Worm (Caenorhabditis elegans): ENCODE data around the gene crb-1.

The crb-1 gene

ce11 chrX:17413868-17414267, at the start of gene crb-1:
Gene crb-1 (minus strand): TSS chrX:17414014.
- TF ChIP-seq unc-62 (GFP tag; optimal IDR thresholded peaks at IDR 0.05): no peak

- no peak for TF ChIP-seq unc-62 (GFP tag; optimal IDR thresholded peaks at IDR 0.05)
Observed at ce11 chrX:17461958-17462357, 48.1 kb upstream of the crb-1 start.

- no peak for TF ChIP-seq unc-62 (GFP tag; optimal IDR thresholded peaks at IDR 0.05)
Observed at ce11 chrX:17458887-17459286, 45.1 kb upstream of the crb-1 start, which contains the start of gene mlc-1. Gene mlc-1 (plus strand): TSS chrX:17459210.

- TF ChIP-seq unc-62 (GFP tag; optimal IDR thresholded peaks at IDR 0.05): no peak
Observed at ce11 chrX:17456536-17457165, 42.8 kb upstream of the crb-1 start, which contains the start of gene mlc-2. Gene mlc-2 (minus strand): TSS chrX:17456586.

- no peak for TF ChIP-seq unc-62 (GFP tag; optimal IDR thresholded peaks at IDR 0.05)
Observed at ce11 chrX:17451410-17451809, 37.6 kb upstream of the crb-1 start, which contains the start of gene C36E6.2. Gene C36E6.2 (plus strand): TSS chrX:17451670.

- TF ChIP-seq unc-62 (GFP tag; optimal IDR thresholded peaks at IDR 0.05): no peak
Observed at ce11 chrX:17438386-17438785, 24.6 kb upstream of the crb-1 start, which contains the start of gene C36E6.8. Gene C36E6.8 (plus strand): TSS chrX:17438686.

- no peak for TF ChIP-seq unc-62 (GFP tag; optimal IDR thresholded peaks at IDR 0.05)
Observed at ce11 chrX:17434234-17434633, 20.4 kb upstream of the crb-1 start, which contains the start of gene fubl-3. Gene fubl-3 (plus strand): TSS chrX:17434445.

- TF ChIP-seq unc-62 (GFP tag; optimal IDR thresholded peaks at IDR 0.05): no peak
Observed at ce11 chrX:17428803-17429202, 15.0 kb upstream of the crb-1 start, which contains the start of gene pbo-6. Gene pbo-6 (plus strand): TSS chrX:17429042.

- no peak for TF ChIP-seq unc-62 (GFP tag; optimal IDR thresholded peaks at IDR 0.05)
Observed at ce11 chrX:17427778-17428177, 14.0 kb upstream of the crb-1 start.

ce11 chrX:17426712-17427111, 12.9 kb upstream of the crb-1 start:
- TF ChIP-seq unc-62 (GFP tag; optimal IDR thresholded peaks at IDR 0.05): no peak

- TF ChIP-seq unc-62 (GFP tag; optimal IDR thresholded peaks at IDR 0.05): no peak
Observed at ce11 chrX:17424595-17424913, 10.7 kb upstream of the crb-1 start.

- no peak for TF ChIP-seq unc-62 (GFP tag; optimal IDR thresholded peaks at IDR 0.05)
Observed at ce11 chrX:17423894-17424594, 10.2 kb upstream of the crb-1 start.

- no peak for TF ChIP-seq unc-62 (GFP tag; optimal IDR thresholded peaks at IDR 0.05)
Observed at ce11 chrX:17422593-17422992, 8.8 kb upstream of the crb-1 start.

- TF ChIP-seq unc-62 (GFP tag; optimal IDR thresholded peaks at IDR 0.05): no peak
Observed at ce11 chrX:17421532-17422078, 7.8 kb upstream of the crb-1 start, which contains the start of gene osm-11. Gene osm-11 (minus strand): TSS chrX:17421582.

ce11 chrX:17420585-17421459, 7.0 kb upstream of the crb-1 start:
- no peak for TF ChIP-seq unc-62 (GFP tag; optimal IDR thresholded peaks at IDR 0.05)

Data from whole organism, dauer.